Fruit fly (Drosophila melanogaster) whole organism, embryonic: Measurements from ENCODE around the gene TBC1d7.

ENCODE experiments used
- Antp ChIP-seq: fragments of 200-800 bp; sonication (Bioruptor generic); optimal IDR thresholded peaks from 3 replicates; lab custom pipeline; 2016; ENCODE audit warnings: missing biosample characterization, missing genetic modification characterization
- CG11723 ChIP-seq: fragments of 200-800 bp; sonication (Bioruptor generic); optimal IDR thresholded peaks from 2 replicates; lab custom pipeline; 2017; ENCODE audit warnings: missing biosample characterization, mild to moderate bottlenecking, missing genetic modification characterization
- CG12659 ChIP-seq: fragments of 200-800 bp; sonication (Bioruptor generic); optimal IDR thresholded peaks from 3 replicates; lab custom pipeline; 2017; ENCODE audit warnings: mild to moderate bottlenecking, missing biosample characterization, missing genetic modification reagents, missing genetic modification characterization
- CG13424 ChIP-seq: fragments of 200-800 bp; sonication (Bioruptor generic); optimal IDR thresholded peaks from 2 replicates; lab custom pipeline; 2019; ENCODE audit warnings: missing biosample characterization, mild to moderate bottlenecking, missing genetic modification characterization, moderate library complexity
- CG14860 ChIP-seq: fragments of 200-800 bp; sonication (Bioruptor generic); IDR thresholded peaks from 3 replicates; pipeline ENCODE4 v1.3.6; 2022; ENCODE audit warnings: missing biosample characterization, missing genetic modification characterization; ENCODE audit not compliant: partially characterized antibody
- CG17385 ChIP-seq: fragments of 200-800 bp; sonication (Bioruptor generic); optimal IDR thresholded peaks from 3 replicates; lab custom pipeline; 2018; ENCODE audit warnings: missing biosample characterization, mild to moderate bottlenecking, missing genetic modification characterization
- CG18011 ChIP-seq: fragments of 200-800 bp; sonication (Bioruptor generic); optimal IDR thresholded peaks from 2 replicates; lab custom pipeline; 2017; ENCODE audit warnings: missing biosample characterization, missing genetic modification characterization, mild to moderate bottlenecking, moderate library complexity, missing genotype
- CG30020 ChIP-seq: fragments of 200-800 bp; optimal IDR thresholded peaks from 2 replicates; lab custom pipeline; 2019; ENCODE audit warnings: missing biosample characterization, mild to moderate bottlenecking, missing genetic modification characterization, moderate library complexity
- CG33213 ChIP-seq: fragments of 200-800 bp; sonication (Bioruptor generic); optimal IDR thresholded peaks from 3 replicates; lab custom pipeline; 2016; ENCODE audit warnings: missing biosample characterization, missing genetic modification characterization
- CG34376 ChIP-seq: fragments of 200-800 bp; sonication (Bioruptor generic); optimal IDR thresholded peaks from 2 replicates; lab custom pipeline; 2018; ENCODE audit warnings: missing biosample characterization, mild to moderate bottlenecking, missing genetic modification characterization
- CG4328 ChIP-seq: fragments of 200-800 bp; sonication (Bioruptor generic); optimal IDR thresholded peaks from 3 replicates; lab custom pipeline; 2017; ENCODE audit warnings: missing biosample characterization, missing genetic modification reagents, missing genetic modification characterization
- CG4617 ChIP-seq: fragments of 200-800 bp; sonication (Bioruptor generic); optimal IDR thresholded peaks from 3 replicates; lab custom pipeline; 2016; ENCODE audit warnings: missing biosample characterization, missing genetic modification characterization, borderline replicate concordance
- CG4730 ChIP-seq: fragments of 200-800 bp; sonication (Bioruptor generic); IDR thresholded peaks from 2 replicates; pipeline ENCODE4 v1.3.6; 2022; ENCODE audit warnings: missing biosample characterization, missing genetic modification characterization
- CG7271 ChIP-seq: fragments of 200-800 bp; sonication (Bioruptor generic); optimal IDR thresholded peaks from 2 replicates; lab custom pipeline; 2018; ENCODE audit warnings: missing biosample characterization, mild to moderate bottlenecking, missing genetic modification characterization, moderate library complexity
- CG8478 ChIP-seq: fragments of >200 bp; optimal IDR thresholded peaks from 2 replicates; lab custom pipeline; 2018
- CG8924 ChIP-seq: fragments of 200-800 bp; optimal IDR thresholded peaks from 3 replicates; lab custom pipeline; 2019; ENCODE audit warnings: missing biosample characterization, mild to moderate bottlenecking, missing genetic modification characterization, moderate library complexity
- Dad ChIP-seq: fragments of 200-800 bp; sonication (Bioruptor generic); optimal IDR thresholded peaks from 3 replicates; lab custom pipeline; 2016; ENCODE audit warnings: missing biosample characterization, missing genetic modification characterization
- Dbx ChIP-seq: fragments of 200-800 bp; sonication (Bioruptor generic); IDR thresholded peaks from 3 replicates; pipeline ENCODE4 v1.3.6; 2022; ENCODE audit warnings: missing biosample characterization, missing genetic modification characterization
- Dip3 ChIP-seq: fragments of 200-800 bp; sonication (Bioruptor generic); optimal IDR thresholded peaks from 3 replicates; lab custom pipeline; 2016; ENCODE audit warnings: missing biosample characterization, missing genetic modification characterization
- Dll ChIP-seq: fragments of 200-800 bp; sonication (Bioruptor generic); IDR thresholded peaks from 4 replicates; pipeline ENCODE4 v1.3.6; 2022; ENCODE audit warnings: missing biosample characterization, missing genetic modification characterization; ENCODE audit not compliant: partially characterized antibody
- Mrtf ChIP-seq: fragments of 200-800 bp; sonication (Bioruptor generic); IDR thresholded peaks from 3 replicates; pipeline ENCODE4 v1.3.6; 2022; ENCODE audit warnings: missing biosample characterization, missing genetic modification characterization
- NFAT ChIP-seq: fragments of 200-800 bp; sonication (Bioruptor generic); IDR thresholded peaks from 2 replicates; pipeline ENCODE4 v1.3.6; 2022; ENCODE audit warnings: missing biosample characterization, missing genetic modification characterization
- Ptx1 ChIP-seq: fragments of 200-800 bp; sonication (Bioruptor generic); IDR thresholded peaks from 2 replicates; pipeline ENCODE4 v1.3.6; 2022; ENCODE audit warnings: missing biosample characterization, missing genetic modification characterization
- Tbp ChIP-seq: fragments of >200 bp; optimal IDR thresholded peaks from 2 replicates; lab custom pipeline; 2018; ENCODE audit warnings: missing biosample characterization, missing genetic modification characterization
- Trl ChIP-seq, 3 experiments: fragments of >200 bp in 2 of 3; fragments of 200-800 bp in 1 of 3; sonication (Bioruptor generic) in 1 of 3; optimal IDR thresholded peaks; 2 replicates in 1 of 3; 3 replicates in 2 of 3; lab custom pipeline; 2016 to 2017; ENCODE audit warnings: missing biosample characterization in 1 of 3, missing genetic modification characterization in 1 of 3
- abd-A ChIP-seq: fragments of 200-800 bp; sonication (Bioruptor generic); optimal IDR thresholded peaks from 3 replicates; lab custom pipeline; 2019; ENCODE audit warnings: missing biosample characterization, mild to moderate bottlenecking, missing genetic modification characterization, moderate library complexity
- ap ChIP-seq: fragments of 200-800 bp; sonication (Bioruptor generic); IDR thresholded peaks from 2 replicates; pipeline ENCODE4 v1.3.6; 2022; ENCODE audit warnings: missing biosample characterization, missing genetic modification characterization
- ash1 ChIP-seq: fragments of 200-800 bp; sonication (Bioruptor generic); optimal IDR thresholded peaks from 2 replicates; lab custom pipeline; 2018; ENCODE audit warnings: missing biosample characterization, mild to moderate bottlenecking, missing genetic modification characterization
- cad ChIP-seq: fragments of >200 bp; optimal IDR thresholded peaks from 2 replicates; lab custom pipeline; 2017; ENCODE audit warnings: missing biosample characterization, missing genetic modification characterization
- caup ChIP-seq: fragments of 200-800 bp; sonication (Bioruptor generic); optimal IDR thresholded peaks from 3 replicates; lab custom pipeline; 2017; ENCODE audit warnings: missing biosample characterization, mild to moderate bottlenecking, missing genetic modification characterization, moderate library complexity; ENCODE audit not compliant: severe bottlenecking
- cg ChIP-seq: fragments of 200-800 bp; sonication (Bioruptor generic); optimal IDR thresholded peaks from 3 replicates; lab custom pipeline; 2019; ENCODE audit warnings: missing biosample characterization, mild to moderate bottlenecking, missing genetic modification characterization, moderate library complexity
- chn ChIP-seq: fragments of 200-800 bp; sonication (Bioruptor generic); optimal IDR thresholded peaks from 2 replicates; lab custom pipeline; 2016; ENCODE audit warnings: missing biosample characterization, missing genetic modification characterization
- ci ChIP-seq: fragments of 200-800 bp; sonication (Bioruptor generic); IDR thresholded peaks from 3 replicates; pipeline ENCODE4 v1.3.6; 2022; ENCODE audit warnings: missing biosample characterization, missing genetic modification characterization
- disco-r ChIP-seq: fragments of 200-800 bp; sonication (Bioruptor generic); optimal IDR thresholded peaks from 2 replicates; lab custom pipeline; 2016; ENCODE audit warnings: missing biosample characterization, missing genetic modification characterization
- gce ChIP-seq: fragments of 200-800 bp; sonication (Bioruptor generic); IDR thresholded peaks from 3 replicates; pipeline ENCODE4 v1.3.6; 2022; ENCODE audit warnings: missing biosample characterization, missing genetic modification characterization
- gcm2 ChIP-seq: fragments of 200-800 bp; sonication (Bioruptor generic); optimal IDR thresholded peaks from 2 replicates; lab custom pipeline; 2016; ENCODE audit warnings: missing biosample characterization, missing genetic modification characterization
- gfzf ChIP-seq: fragments of 200-800 bp; sonication (Bioruptor generic); optimal IDR thresholded peaks from 2 replicates; lab custom pipeline; 2016; ENCODE audit warnings: missing biosample characterization, mild to moderate bottlenecking, missing genetic modification characterization, moderate library complexity
- hkb ChIP-seq, 2 experiments: fragments of 200-800 bp in 1 of 2; fragments of >200 bp in 1 of 2; sonication (Bioruptor generic) in 1 of 2; IDR thresholded peaks in 1 of 2; optimal IDR thresholded peaks in 1 of 2; 2 replicates each; pipeline versions ENCODE4 v1.3.6 to Lab custom; 2017 to 2022; ENCODE audit warnings: missing biosample characterization in 1 of 2, missing genetic modification characterization in 1 of 2
- kay ChIP-seq: fragments of 200-800 bp; sonication (Bioruptor generic); optimal IDR thresholded peaks from 2 replicates; lab custom pipeline; 2016; ENCODE audit warnings: missing biosample characterization, missing genetic modification characterization
- nerfin-2 ChIP-seq: fragments of 200-800 bp; sonication (Bioruptor generic); IDR thresholded peaks from 2 replicates; pipeline ENCODE4 v1.3.6; 2022; ENCODE audit warnings: missing biosample characterization, missing genetic modification characterization; ENCODE audit not compliant: partially characterized antibody
- otp ChIP-seq: fragments of 200-800 bp; sonication (Bioruptor generic); IDR thresholded peaks from 3 replicates; pipeline ENCODE4, ENCODE4 v1.3.6; 2022; ENCODE audit warnings: missing biosample characterization, missing genetic modification characterization
- pb ChIP-seq: fragments of 200-800 bp; sonication (Bioruptor generic); optimal IDR thresholded peaks from 3 replicates; lab custom pipeline; 2016; ENCODE audit warnings: missing biosample characterization, missing genetic modification characterization
- pfk ChIP-seq: fragments of 200-800 bp; sonication (Bioruptor generic); optimal IDR thresholded peaks from 2 replicates; lab custom pipeline; 2018; ENCODE audit warnings: missing biosample characterization, mild to moderate bottlenecking, missing genetic modification characterization, moderate library complexity
- phol ChIP-seq: fragments of 200-800 bp; sonication (Bioruptor generic); optimal IDR thresholded peaks from 3 replicates; lab custom pipeline; 2018; ENCODE audit warnings: missing biosample characterization, mild to moderate bottlenecking, missing genetic modification characterization, moderate library complexity
- pita ChIP-seq: fragments of 200-800 bp; sonication (Bioruptor generic); optimal IDR thresholded peaks from 2 replicates; lab custom pipeline; 2017; ENCODE audit warnings: missing biosample characterization, mild to moderate bottlenecking, missing genetic modification characterization
- psq ChIP-seq: fragments of 200-800 bp; sonication (Bioruptor generic); optimal IDR thresholded peaks from 2 replicates; lab custom pipeline; 2017; ENCODE audit warnings: missing biosample characterization, missing genetic modification characterization
- ro ChIP-seq: fragments of 200-800 bp; sonication (Bioruptor generic); IDR thresholded peaks from 2 replicates; pipeline ENCODE4 v1.3.6; 2022; ENCODE audit warnings: missing biosample characterization, missing genetic modification characterization
- sim ChIP-seq: fragments of 200-800 bp; sonication (Bioruptor generic); IDR thresholded peaks from 2 replicates; pipeline ENCODE4 v1.3.6; 2022; ENCODE audit warnings: missing biosample characterization, missing genetic modification characterization
- sima ChIP-seq: fragments of 200-800 bp; sonication (Bioruptor generic); optimal IDR thresholded peaks from 2 replicates; lab custom pipeline; 2016; ENCODE audit warnings: missing biosample characterization, missing genetic modification characterization
- unpg ChIP-seq: fragments of 200-800 bp; sonication (Bioruptor generic); optimal IDR thresholded peaks from 3 replicates; lab custom pipeline; 2018; ENCODE audit warnings: missing biosample characterization, mild to moderate bottlenecking, missing genetic modification characterization, moderate library complexity

TBC1d7 gene

dm6 chr3R:24188619-24189018, 27.1 kb downstream of the TBC1d7 start, which contains the start of gene CG5515 (continued):
- peak; percentile 70 for TF ChIP-seq NFAT (GFP tag; lab: Robert Waterston, UW)
- peak; percentile 57 for TF ChIP-seq disco-r (GFP tag; lab: Kevin White, UChicago)
- peak; percentile 50 for TF ChIP-seq ap (GFP tag; lab: Robert Waterston, UW)
- TF ChIP-seq CG33213 (GFP tag; lab: Kevin White, UChicago), result peak; percentile 74
- no peak for TF ChIP-seq CG8478 (lab: Kevin White, UChicago)
- peak; percentile 75 for TF ChIP-seq Dll
- TF ChIP-seq CG4328, result no peak
- TF ChIP-seq gfzf, result peak; percentile 42
- TF ChIP-seq CG18011, result peak; percentile 66
- peak; percentile 88 for TF ChIP-seq Ptx1 (GFP tag; lab: Robert Waterston, UW)
- peak; percentile 90 for TF ChIP-seq chn (GFP tag; lab: Kevin White, UChicago)
- TF ChIP-seq Trl (optimal IDR thresholded peaks at IDR 0.05; lab: Kevin White, UChicago), result no peak
- TF ChIP-seq Trl (GFP tag; optimal IDR thresholded peaks at IDR 0.05; lab: Kevin White, UChicago), result peak; percentile 72
- peak; percentile 73 for TF ChIP-seq unpg (GFP tag; lab: Kevin White, UChicago)
- peak; percentile 63 for TF ChIP-seq Antp (GFP tag; lab: Kevin White, UChicago)
- TF ChIP-seq CG4730 (GFP tag; lab: Robert Waterston, UW), result peak; percentile 75
- TF ChIP-seq Dad, result peak; percentile 86
- peak; percentile 57 for TF ChIP-seq hkb (optimal IDR thresholded peaks at IDR 0.05; lab: Kevin White, UChicago)
- TF ChIP-seq hkb (GFP tag; IDR thresholded peaks at IDR 0.05; lab: Robert Waterston, UW), result peak; percentile 66
- peak; percentile 80 for TF ChIP-seq CG14860 (GFP tag; lab: Robert Waterston, UW)
- TF ChIP-seq phol (tag; lab: Kevin White, UChicago), result peak; percentile 95
- TF ChIP-seq Tbp (GFP tag; lab: Kevin White, UChicago), result no peak
- peak; percentile 67 for TF ChIP-seq caup
- TF ChIP-seq Dbx (GFP tag; lab: Robert Waterston, UW), result peak; percentile 89
- peak; percentile 29; the same call in 1 of the 3 replicates for TF ChIP-seq otp (GFP tag; lab: Robert Waterston, UW)
- peak; percentile 91 for TF ChIP-seq ci
- peak; percentile 55 for TF ChIP-seq CG30020 (tag; lab: Kevin White, UChicago)
- no peak for TF ChIP-seq CG7271 (tag; lab: Kevin White, UChicago)
- TF ChIP-seq ro (GFP tag; lab: Robert Waterston, UW), result peak; percentile 36; the same call in 1 of the 2 replicates
- no peak for TF ChIP-seq cg (GFP tag; lab: Kevin White, UChicago)
- TF ChIP-seq CG8924 (tag; lab: Kevin White, UChicago), result peak; percentile 77
- no peak for TF ChIP-seq pita (GFP tag; lab: Kevin White, UChicago)
- TF ChIP-seq cad (GFP tag; lab: Kevin White, UChicago), result no peak
- no peak for TF ChIP-seq CG34376 (GFP tag; lab: Kevin White, UChicago)
- no peak for TF ChIP-seq sim (GFP tag; lab: Robert Waterston, UW)
- TF ChIP-seq CG12659 (GFP tag; lab: Kevin White, UChicago), result peak; percentile 81
- TF ChIP-seq kay (GFP tag; lab: Kevin White, UChicago), result peak; percentile 3
- TF ChIP-seq Mrtf (GFP tag; lab: Robert Waterston, UW), result peak; percentile 73
- peak; percentile 45 for TF ChIP-seq CG17385 (GFP tag; lab: Kevin White, UChicago)
- TF ChIP-seq CG13424 (tag; lab: Kevin White, UChicago), result peak; percentile 95
- TF ChIP-seq Dip3 (GFP tag; lab: Kevin White, UChicago), result peak; percentile 86
- no peak for TF ChIP-seq abd-A
- TF ChIP-seq sima, result no peak
- TF ChIP-seq gcm2 (GFP tag; lab: Kevin White, UChicago), result peak; percentile 38
- peak; percentile 38; the same call in 1 of the 3 replicates for TF ChIP-seq gce (GFP tag; lab: Robert Waterston, UW)
- TF ChIP-seq pb (GFP tag; lab: Kevin White, UChicago), result peak; percentile 50
- peak; percentile 51 for TF ChIP-seq CG11723 (GFP tag; lab: Kevin White, UChicago)
- peak; percentile 88 for TF ChIP-seq nerfin-2 (GFP tag; lab: Robert Waterston, UW)
- TF ChIP-seq pfk (GFP tag; lab: Kevin White, UChicago), result no peak
- TF ChIP-seq psq, result peak; percentile 26
- TF ChIP-seq CG4617 (GFP tag; lab: Kevin White, UChicago), result peak; percentile 85
- TF ChIP-seq ash1, result no peak
